Worm (Caenorhabditis elegans) whole organism, young adult: ENCODE data around the gene pqn-89.

Experiments
- F52B5.7 ChIP-seq: sonication (generic microtip); optimal IDR thresholded peaks from 2 replicates; lab custom pipeline; 2016; ENCODE audit warnings: mild to moderate bottlenecking, missing genetic modification characterization, missing compliant biosample characterization
- ZK185.1 ChIP-seq: sonication (generic microtip); optimal IDR thresholded peaks from 2 replicates; lab custom pipeline; 2016; ENCODE audit warnings: mild to moderate bottlenecking, missing genetic modification characterization, missing compliant biosample characterization; ENCODE audit not compliant: poor library complexity, severe bottlenecking
- ama-1 ChIP-seq, 3 experiments: fragments of 150-350 bp in 1 of 3; sonication (generic microtip) in 2 of 3; optimal IDR thresholded peaks; 2 replicates each; lab custom pipeline; 2014 to 2018; ENCODE audit warnings: missing biosample characterization in 2 of 3, missing genetic modification characterization in 2 of 3, missing genetic modification reagents in 2 of 3
- egl-44 ChIP-seq: fragments of 200-800 bp; sonication (Bioruptor generic); IDR thresholded peaks from 2 replicates; pipeline ENCODE4 v1.3.6; 2022; ENCODE audit warnings: missing genetic modification reagents, missing genetic modification characterization, missing compliant biosample characterization
- hrde-1 ChIP-seq: sonication (generic microtip); optimal IDR thresholded peaks from 2 replicates; lab custom pipeline; 2016; ENCODE audit warnings: missing genetic modification characterization, mild to moderate bottlenecking, missing compliant biosample characterization, moderate library complexity, missing genotype, missing genetic modification reagents, borderline replicate concordance
- mcd-1 ChIP-seq: fragments of 200-800 bp; sonication (Bioruptor generic); IDR thresholded peaks from 2 replicates; pipeline ENCODE4 v1.3.6; 2022; ENCODE audit warnings: missing genetic modification reagents, missing genetic modification characterization, missing compliant biosample characterization
- mel-28 ChIP-seq: sonication (generic microtip); optimal IDR thresholded peaks from 2 replicates; lab custom pipeline; 2016; ENCODE audit warnings: borderline replicate concordance, mild to moderate bottlenecking, missing genetic modification characterization, missing compliant biosample characterization
- unc-130 ChIP-seq: sonication (generic microtip); optimal IDR thresholded peaks from 2 replicates; lab custom pipeline; 2016; ENCODE audit warnings: missing genetic modification reagents, missing genetic modification characterization, missing compliant biosample characterization
- ztf-25 ChIP-seq: fragments of 200-800 bp; sonication (Bioruptor generic); IDR thresholded peaks from 2 replicates; pipeline ENCODE4 v1.3.6; 2022; ENCODE audit warnings: missing genetic modification reagents, missing genetic modification characterization, missing compliant biosample characterization

ce11 chrIV:6493299-6493698 is 13.2 kb upstream of the pqn-89 start, which contains the start of gene Y73B6BL.44:
- TF ChIP-seq ZK185.1 (tag; lab: Kevin White, UChicago): no peak
- TF ChIP-seq egl-44 (GFP tag; lab: Robert Waterston, UW): no peak
- no peak for TF ChIP-seq mcd-1 (GFP tag; lab: Robert Waterston, UW)
- TF ChIP-seq F52B5.7 (tag; lab: Kevin White, UChicago): no peak
- no peak for TF ChIP-seq ztf-25 (GFP tag; lab: Robert Waterston, UW)
- TF ChIP-seq hrde-1: no peak
- TF ChIP-seq ama-1 (optimal IDR thresholded peaks at IDR 0.05; lab: Kevin White, UChicago): no peak
- TF ChIP-seq ama-1 (GFP tag; optimal IDR thresholded peaks at IDR 0.05; lab: Kevin White, UChicago): no peak
- no peak for TF ChIP-seq unc-130 (GFP tag; lab: Kevin White, UChicago)
- TF ChIP-seq mel-28 (tag; lab: Kevin White, UChicago): no peak
